Worm (Caenorhabditis elegans): Measurements from ENCODE around the gene F31F4.11.

Gene F31F4.11

DNA sequence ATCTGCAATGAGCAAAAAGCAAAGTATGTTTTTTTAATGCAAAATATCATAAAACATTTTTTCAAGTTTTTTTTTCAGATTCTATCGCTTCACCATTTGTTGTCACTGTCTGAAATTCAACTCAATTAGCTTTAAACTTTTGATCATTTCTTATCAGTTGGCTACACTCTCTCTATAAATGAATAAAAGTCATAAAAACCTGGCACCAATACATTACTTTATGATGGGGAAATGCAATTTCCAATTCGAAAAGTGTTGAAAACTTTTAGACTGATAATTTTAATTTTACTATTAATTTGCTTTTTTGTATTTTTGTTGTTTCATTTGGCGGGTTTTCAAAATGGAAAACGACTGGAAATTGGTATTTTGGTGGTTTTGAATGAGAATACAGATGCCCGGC, 19.6 kb upstream of the F31F4.11 start, which contains the start of gene F31F4.1:
TSS of gene F31F4.1 (plus strand) at position 203 of the 400 bp plus-strand sequence.
- TF ChIP-seq ceh-39 (tag; optimal IDR thresholded peaks at IDR 0.05), result no peak
- TF ChIP-seq hlh-1 (tag; optimal IDR thresholded peaks at IDR 0.05), result no peak
- TF ChIP-seq cnd-1 (tag; optimal IDR thresholded peaks at IDR 0.05), result no peak
- no peak for TF ChIP-seq ham-2 (GFP tag; optimal IDR thresholded peaks at IDR 0.05)

DNA sequence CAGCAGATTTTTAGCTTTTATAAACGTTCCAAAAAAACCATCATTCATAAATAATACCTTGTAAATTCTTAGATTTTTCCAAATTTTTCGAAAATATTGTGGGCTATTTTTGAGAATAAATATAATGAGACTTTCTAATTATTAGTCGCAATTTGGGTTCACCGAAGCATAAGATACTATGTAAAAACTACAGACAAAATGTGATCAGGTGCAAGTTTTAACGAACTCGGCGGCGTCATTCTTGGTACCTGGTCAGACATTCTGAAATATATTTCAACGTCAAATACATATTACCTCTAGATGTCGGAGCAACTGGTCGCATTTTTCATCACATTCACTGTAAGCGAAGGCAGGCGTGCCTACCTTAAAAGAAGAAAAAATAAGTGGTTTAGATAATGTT, 17.8 kb upstream of the F31F4.11 start, which contains the start of gene srx-23:
TSS of gene srx-23 (plus strand) at position 301 of the 400 bp plus-strand sequence.
- TF ChIP-seq tbx-8 (GFP tag; optimal IDR thresholded peaks at IDR 0.05), result no peak

DNA sequence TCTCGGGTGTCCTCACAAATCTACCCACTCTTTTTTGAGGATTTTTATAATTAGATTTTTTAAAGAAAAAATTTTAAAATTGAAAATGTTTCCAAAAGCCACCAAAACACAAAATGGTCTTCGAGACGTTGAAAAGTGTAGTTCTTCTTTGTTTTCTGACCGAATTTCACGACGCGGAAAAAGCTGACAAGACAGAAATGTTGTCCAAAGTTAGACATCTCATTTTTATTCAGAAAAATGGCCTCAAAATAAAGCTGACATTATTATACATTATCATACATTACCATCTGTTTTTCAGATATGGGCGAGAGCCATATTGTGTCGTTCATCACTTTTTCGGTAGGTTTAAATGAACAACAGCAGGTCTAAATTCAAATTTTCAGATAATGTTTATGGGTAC, 15.4 kb upstream of the F31F4.11 start, which contains the start of gene srx-22:
TSS of gene srx-22 (plus strand) at position 301 of the 400 bp plus-strand sequence.
- TF ChIP-seq lin-32 (GFP tag; optimal IDR thresholded peaks at IDR 0.05), result no peak
- no peak for TF ChIP-seq nhr-237 (tag; optimal IDR thresholded peaks at IDR 0.05)
- TF ChIP-seq sem-2 (GFP tag; optimal IDR thresholded peaks at IDR 0.05), result no peak
- TF ChIP-seq ceh-39 (tag; optimal IDR thresholded peaks at IDR 0.05), result no peak

DNA sequence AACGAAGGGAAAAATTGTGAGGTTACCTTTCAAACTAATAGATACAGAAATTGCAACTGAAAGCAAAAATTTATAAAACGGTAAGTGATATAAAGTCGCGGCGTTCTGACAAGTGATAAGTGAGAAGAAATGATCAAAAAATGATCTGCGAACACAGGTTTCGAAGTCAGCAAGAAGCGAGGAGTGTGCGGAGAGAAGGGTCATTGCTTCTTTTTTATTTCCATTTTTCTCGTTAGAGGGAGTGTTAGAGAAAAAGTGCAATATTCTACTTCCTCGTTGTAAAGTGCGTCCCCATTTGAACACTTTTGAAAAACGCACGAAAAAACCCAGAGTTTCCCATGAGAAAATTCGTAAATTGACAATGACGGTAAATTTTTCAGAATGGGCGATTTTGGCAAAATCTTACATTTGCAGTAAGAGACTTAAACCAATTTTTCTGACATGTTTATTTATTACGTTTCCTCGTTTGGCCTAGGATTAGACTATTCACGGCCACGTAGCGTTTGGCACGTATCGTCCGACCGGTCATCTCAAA, 12.4 kb upstream of the F31F4.11 start, which contains the start of the genes fbxa-72 and srx-21:
TSS of gene fbxa-72 (minus strand) at position 204 of the 535 bp plus-strand sequence.
TSS of gene srx-21 (plus strand) at position 485 of the 535 bp plus-strand sequence.
- TF ChIP-seq ces-1 (GFP tag; optimal IDR thresholded peaks at IDR 0.05), result no peak
- no peak for TF ChIP-seq drap-1 (GFP tag; optimal IDR thresholded peaks at IDR 0.05)
- TF ChIP-seq unc-120 (tag; optimal IDR thresholded peaks at IDR 0.05; ENCODE audit: poor library complexity, severe bottlenecking), result no peak
- TF ChIP-seq sem-2 (GFP tag; optimal IDR thresholded peaks at IDR 0.05), result no peak
- TF ChIP-seq ceh-39 (tag; optimal IDR thresholded peaks at IDR 0.05), result no peak
- no peak for TF ChIP-seq sptf-1 (tag; optimal IDR thresholded peaks at IDR 0.05)
- TF ChIP-seq mep-1 (tag; optimal IDR thresholded peaks at IDR 0.05), result no peak
- TF ChIP-seq tbx-8 (GFP tag; optimal IDR thresholded peaks at IDR 0.05), result no peak

DNA sequence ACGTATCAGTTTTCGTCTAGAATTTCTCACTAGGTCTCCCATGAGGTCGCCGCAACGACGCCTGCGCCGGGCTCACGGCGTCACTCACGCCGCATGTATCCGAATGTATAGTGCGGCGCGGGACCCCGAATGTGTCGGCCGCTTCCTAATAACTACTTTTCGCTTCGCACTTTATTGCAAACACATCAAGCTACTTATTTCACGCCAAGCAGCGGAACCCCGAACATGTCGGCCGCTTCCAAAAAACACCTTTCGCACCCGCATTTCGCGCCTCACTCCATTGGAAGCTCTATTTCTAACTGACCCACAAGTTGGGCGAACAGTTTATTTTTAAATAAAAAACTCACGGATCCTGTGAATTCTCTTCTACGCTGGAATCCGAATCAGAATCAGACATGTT, 11.9 kb upstream of the F31F4.11 start:
- TF ChIP-seq ces-1 (GFP tag; optimal IDR thresholded peaks at IDR 0.05), result no peak
- TF ChIP-seq mls-2 (tag; optimal IDR thresholded peaks at IDR 0.05), result no peak
- TF ChIP-seq nhr-12 (tag; optimal IDR thresholded peaks at IDR 0.05), result no peak
- TF ChIP-seq snpc-4 (tag; optimal IDR thresholded peaks at IDR 0.05), result no peak
- TF ChIP-seq ztf-11 (tag; optimal IDR thresholded peaks at IDR 0.05), result no peak
- TF ChIP-seq nhr-28 (tag; optimal IDR thresholded peaks at IDR 0.05), result no peak
- TF ChIP-seq cnd-1 (tag; optimal IDR thresholded peaks at IDR 0.05), result no peak
- no peak for TF ChIP-seq nhr-76 (tag; optimal IDR thresholded peaks at IDR 0.05)
- TF ChIP-seq unc-39 (tag; optimal IDR thresholded peaks at IDR 0.05), result no peak
- no peak for TF ChIP-seq lsy-2 (tag; optimal IDR thresholded peaks at IDR 0.05)
- TF ChIP-seq tbx-8 (GFP tag; optimal IDR thresholded peaks at IDR 0.05), result no peak
- no peak for TF ChIP-seq blmp-1 (tag; optimal IDR thresholded peaks at IDR 0.05)

DNA sequence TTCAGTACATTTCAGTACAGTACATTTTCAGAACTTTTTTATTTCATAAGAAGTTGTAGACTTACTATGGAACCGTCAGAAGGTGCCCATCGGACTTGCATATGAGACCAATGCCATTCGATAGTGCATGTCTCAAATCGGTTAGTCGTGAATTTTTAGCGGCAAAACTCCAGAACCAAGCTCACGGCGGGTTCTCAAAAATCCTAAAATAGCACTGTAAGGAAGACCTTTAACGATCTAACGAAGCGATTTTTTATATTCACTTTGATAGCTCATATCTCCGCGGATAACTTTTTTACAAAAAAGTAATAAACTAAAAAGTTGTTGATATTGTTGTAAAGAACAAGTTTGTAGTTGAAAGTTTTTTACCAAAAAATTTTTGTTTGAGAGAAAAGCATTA, 10.0 kb upstream of the F31F4.11 start, which contains the start of gene sru-25:
TSS of gene sru-25 (minus strand) at position 101 of the 400 bp plus-strand sequence.
- no peak for TF ChIP-seq ces-1 (GFP tag; optimal IDR thresholded peaks at IDR 0.05)
- no peak for TF ChIP-seq ceh-39 (tag; optimal IDR thresholded peaks at IDR 0.05)
- no peak for TF ChIP-seq unc-120 (tag; optimal IDR thresholded peaks at IDR 0.05; ENCODE audit: poor library complexity, severe bottlenecking)
- no peak for TF ChIP-seq nhr-2 (tag; optimal IDR thresholded peaks at IDR 0.05)

DNA sequence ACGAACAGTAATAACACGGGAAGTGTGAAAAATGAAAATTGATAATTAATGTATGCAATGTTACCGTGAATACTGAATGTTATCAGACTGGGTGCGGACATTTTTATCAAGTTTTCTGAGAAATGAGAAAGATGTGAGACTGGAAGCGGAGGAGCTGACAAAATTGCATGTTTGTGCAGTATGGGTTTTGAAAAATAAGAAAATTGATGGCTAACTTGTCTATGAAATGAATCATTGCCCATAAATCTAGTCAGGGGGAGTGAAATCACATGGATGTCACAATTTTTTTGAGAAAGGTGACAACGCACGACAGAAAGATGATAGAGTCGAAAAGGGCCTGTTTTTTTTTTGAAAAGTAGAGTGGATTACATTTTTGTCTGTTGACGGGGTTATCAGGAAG, 7.1 kb upstream of the F31F4.11 start, which contains the start of gene sru-24:
TSS of gene sru-24 (minus strand) at position 101 of the 400 bp plus-strand sequence.
- TF ChIP-seq elt-3 (tag; optimal IDR thresholded peaks at IDR 0.05) (no peak), hlh-1 (tag; optimal IDR thresholded peaks at IDR 0.05) (no peak)

DNA sequence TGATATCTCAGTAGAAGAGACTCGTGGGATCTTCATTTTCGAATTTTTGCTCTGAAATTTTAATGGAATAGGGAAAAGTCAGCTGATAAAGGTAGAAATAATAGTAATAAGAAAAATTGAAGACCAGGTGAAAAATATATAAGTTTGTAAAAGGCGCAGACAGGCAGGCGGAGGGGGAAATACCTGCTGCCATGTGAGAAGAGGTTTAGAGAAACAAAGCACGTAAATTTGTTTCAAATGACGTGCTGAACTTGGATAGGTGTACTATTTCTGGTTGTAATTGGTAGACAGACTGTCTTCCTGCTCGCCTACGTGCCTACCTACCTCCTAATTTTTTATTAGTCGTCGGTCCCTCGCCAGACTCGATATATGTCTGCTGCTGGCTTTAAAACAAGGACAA, 3.2 kb upstream of the F31F4.11 start, which contains the start of gene nhr-180:
TSS of gene nhr-180 (minus strand) at position 52 of the 400 bp plus-strand sequence.
- TF ChIP-seq elt-3 (tag; optimal IDR thresholded peaks at IDR 0.05) (no peak), nhr-2 (tag; optimal IDR thresholded peaks at IDR 0.05) (no peak), tbx-8 (GFP tag; optimal IDR thresholded peaks at IDR 0.05) (no peak), unc-39 (tag; optimal IDR thresholded peaks at IDR 0.05) (no peak), mls-2 (tag; optimal IDR thresholded peaks at IDR 0.05) (no peak), unc-62 (GFP tag; optimal IDR thresholded peaks at IDR 0.05) (no peak), elt-1 (tag; optimal IDR thresholded peaks at IDR 0.05; ENCODE audit: borderline replicate concordance, insufficient read depth) (no peak), bed-3 (GFP tag; optimal IDR thresholded peaks at IDR 0.05) (no peak), ces-1 (GFP tag; optimal IDR thresholded peaks at IDR 0.05) (no peak)
